Worm (Caenorhabditis elegans): ENCODE data around the gene B0496.6.

ce11 chrIV:7388843-7389242 lies 30.1 kb upstream of the B0496.6 start, which contains the start of gene mob-3:
- no peak for TF ChIP-seq dao-5 (tag; optimal IDR thresholded peaks at IDR 0.05)
- no peak for TF ChIP-seq him-1 (tag; optimal IDR thresholded peaks at IDR 0.05)

Measured in whole organism, L4/young adult.